Fruit fly (Drosophila melanogaster) S2 (cell line): ENCODE results near the gene CG15643.

Experiments used
- CG8478 ChIP-seq: fragments of >200 bp; optimal IDR thresholded peaks from 2 replicates; lab custom pipeline; 2018
- CTCF ChIP-seq, 2 experiments: fragments of >200 bp; optimal IDR thresholded peaks; 2 replicates each; lab custom pipeline; 2018

DNA sequence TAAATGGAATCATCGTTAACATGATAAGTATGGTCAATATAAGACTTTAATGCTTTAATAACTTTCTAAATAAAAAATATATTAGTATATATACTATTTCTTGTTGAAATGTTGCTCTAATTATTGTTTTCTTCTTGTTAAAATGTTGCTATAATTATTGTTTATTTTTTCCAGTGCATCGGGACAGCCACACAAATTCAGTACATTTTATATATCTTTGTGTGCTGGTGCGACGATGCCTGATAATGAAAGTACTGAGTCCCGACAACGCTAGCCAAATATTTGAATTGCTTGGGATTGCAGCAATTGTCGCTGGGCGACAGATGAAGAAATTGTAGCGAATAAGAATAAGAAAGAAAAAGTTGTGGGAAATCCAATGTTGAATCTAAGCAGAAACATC, 42.8 kb downstream of the CG15643 start:
- TF ChIP-seq CTCF (optimal IDR thresholded peaks at IDR 0.05; lab: Kevin White, UChicago), result no peak
- TF ChIP-seq CG8478 (lab: Kevin White, UChicago), result no peak
